Worm (Caenorhabditis elegans) whole organism, L3 larva: ENCODE data around the gene Y17D7B.4.

Experiments
- ZK546.5 ChIP-seq: sonication (generic microtip); optimal IDR thresholded peaks from 2 replicates; lab custom pipeline; 2017; ENCODE audit warnings: missing biosample characterization, missing genetic modification characterization
- ceh-16 ChIP-seq: sonication (generic microtip); optimal IDR thresholded peaks from 2 replicates; lab custom pipeline; 2017; ENCODE audit warnings: missing biosample characterization, missing genetic modification characterization
- ceh-9 ChIP-seq: sonication (generic microtip); optimal IDR thresholded peaks from 2 replicates; lab custom pipeline; 2018; ENCODE audit warnings: missing biosample characterization, missing genetic modification characterization
- daf-12 ChIP-seq: fragments of 150-350 bp; optimal IDR thresholded peaks from 2 replicates; lab custom pipeline; 2014; ENCODE audit warnings: missing biosample characterization, missing genetic modification reagents, missing genetic modification characterization
- egl-27 ChIP-seq: sonication (generic microtip); optimal IDR thresholded peaks from 4 replicates; lab custom pipeline; 2017; ENCODE audit warnings: missing biosample characterization, missing genetic modification reagents, missing genetic modification characterization
- egl-5 ChIP-seq: fragments of 150-350 bp; optimal IDR thresholded peaks from 2 replicates; lab custom pipeline; 2017; ENCODE audit warnings: missing biosample characterization, missing genetic modification reagents, missing genetic modification characterization, inconsistent platforms
- elt-2 ChIP-seq: sonication (generic microtip); optimal IDR thresholded peaks from 2 replicates; lab custom pipeline; 2016; ENCODE audit warnings: missing genetic modification reagents, mild to moderate bottlenecking, missing genetic modification characterization, missing compliant biosample characterization
- elt-3 ChIP-seq, 3 experiments: fragments of 150-350 bp in 1 of 3; sonication (generic microtip) in 2 of 3; optimal IDR thresholded peaks; 2 replicates in 2 of 3; 4 replicates in 1 of 3; lab custom pipeline; 2014 to 2017; ENCODE audit warnings: missing biosample characterization in 3 of 3, missing genetic modification characterization in 3 of 3
- eor-1 ChIP-seq, 2 experiments: fragments of 150-350 bp; optimal IDR thresholded peaks; 2 replicates each; lab custom pipeline; 2014 to 2018; ENCODE audit warnings: missing biosample characterization in 2 of 2, missing genetic modification characterization in 2 of 2
- fkh-10 ChIP-seq: sonication (generic microtip); optimal IDR thresholded peaks from 2 replicates; lab custom pipeline; 2017; ENCODE audit warnings: missing biosample characterization, missing genetic modification reagents, missing genetic modification characterization
- fkh-2 ChIP-seq: fragments of 150-350 bp; optimal IDR thresholded peaks from 2 replicates; lab custom pipeline; 2014; ENCODE audit warnings: missing biosample characterization, missing genetic modification reagents, missing genetic modification characterization
- fos-1 ChIP-seq: fragments of 150-350 bp; optimal IDR thresholded peaks from 2 replicates; lab custom pipeline; 2014; ENCODE audit warnings: missing biosample characterization, missing genetic modification characterization
- hmg-11 ChIP-seq: sonication (generic microtip); optimal IDR thresholded peaks from 2 replicates; lab custom pipeline; 2016; ENCODE audit warnings: missing genetic modification characterization, missing compliant biosample characterization
- jun-1 ChIP-seq: fragments of 150-350 bp; optimal IDR thresholded peaks from 2 replicates; lab custom pipeline; 2014; ENCODE audit warnings: missing biosample characterization, missing genetic modification reagents, missing genetic modification characterization
- lin-15B ChIP-seq: fragments of 150-350 bp; optimal IDR thresholded peaks from 2 replicates; lab custom pipeline; 2014; ENCODE audit warnings: missing biosample characterization, missing genetic modification characterization
- mdl-1 ChIP-seq: fragments of 150-350 bp; optimal IDR thresholded peaks from 2 replicates; lab custom pipeline; 2014; ENCODE audit warnings: missing biosample characterization, missing genetic modification characterization
- mml-1 ChIP-seq: fragments of 150-350 bp; sonication (generic microtip); optimal IDR thresholded peaks from 3 replicates; lab custom pipeline; 2014; ENCODE audit warnings: missing biosample characterization, missing genetic modification characterization
- nfya-1 ChIP-seq: sonication (generic microtip); optimal IDR thresholded peaks from 2 replicates; lab custom pipeline; 2017; ENCODE audit warnings: missing genetic modification characterization, mild to moderate bottlenecking, missing compliant biosample characterization, antibody characterized with exemption, moderate library complexity; ENCODE audit not compliant: insufficient read depth
- nhr-11 ChIP-seq: fragments of 150-350 bp; optimal IDR thresholded peaks from 2 replicates; lab custom pipeline; 2014; ENCODE audit warnings: missing biosample characterization, missing genetic modification characterization
- nhr-23 ChIP-seq: fragments of 150-350 bp; optimal IDR thresholded peaks from 2 replicates; lab custom pipeline; 2014; ENCODE audit warnings: missing biosample characterization, missing genetic modification reagents, missing genetic modification characterization
- nhr-28 ChIP-seq: fragments of 150-350 bp; optimal IDR thresholded peaks from 2 replicates; lab custom pipeline; 2014; ENCODE audit warnings: missing biosample characterization, missing genetic modification characterization
- nhr-43 ChIP-seq: sonication (generic microtip); optimal IDR thresholded peaks from 2 replicates; lab custom pipeline; 2016; ENCODE audit warnings: mild to moderate bottlenecking, missing genetic modification characterization, missing compliant biosample characterization; ENCODE audit not compliant: poor library complexity, severe bottlenecking
- nhr-76 ChIP-seq: fragments of 150-350 bp; sonication (generic microtip); optimal IDR thresholded peaks from 5 replicates; lab custom pipeline; 2014; ENCODE audit warnings: missing biosample characterization, missing genetic modification characterization
- nhr-77 ChIP-seq: fragments of 150-350 bp; optimal IDR thresholded peaks from 2 replicates; lab custom pipeline; 2014; ENCODE audit warnings: missing biosample characterization, missing genetic modification characterization
- pha-4 ChIP-seq: fragments of 150-350 bp; optimal IDR thresholded peaks from 2 replicates; lab custom pipeline; 2014; ENCODE audit warnings: missing biosample characterization, missing genetic modification reagents, missing genetic modification characterization
- pqm-1 ChIP-seq: fragments of 150-350 bp; optimal IDR thresholded peaks from 2 replicates; lab custom pipeline; 2017; ENCODE audit warnings: missing biosample characterization, missing genetic modification characterization, inconsistent platforms
- sea-2 ChIP-seq: fragments of 150-350 bp; sonication (generic microtip); optimal IDR thresholded peaks from 4 replicates; lab custom pipeline; 2014; ENCODE audit warnings: missing biosample characterization, missing genetic modification reagents, missing genetic modification characterization
- snpc-4 ChIP-seq: fragments of 150-350 bp; optimal IDR thresholded peaks from 2 replicates; lab custom pipeline; 2014; ENCODE audit warnings: missing biosample characterization, missing genetic modification characterization
- tbx-2 ChIP-seq: sonication (generic microtip); optimal IDR thresholded peaks from 2 replicates; lab custom pipeline; 2016; ENCODE audit warnings: mild to moderate bottlenecking, missing genetic modification characterization, missing compliant biosample characterization
- unc-39 ChIP-seq: sonication (generic microtip); optimal IDR thresholded peaks from 4 replicates; lab custom pipeline; 2017; ENCODE audit warnings: missing biosample characterization, missing genetic modification characterization
- unc-62 ChIP-seq: fragments of 150-350 bp; sonication (generic microtip); optimal IDR thresholded peaks from 4 replicates; lab custom pipeline; 2014; ENCODE audit warnings: missing biosample characterization, missing genetic modification reagents, missing genetic modification characterization

Y17D7B.4 gene

ce11 chrV:18806409-18806808 lies 29.9 kb upstream of the Y17D7B.4 start, which contains the start of gene sri-10:
Gene sri-10, minus strand, starts transcription at chrV:18806509.
- TF ChIP-seq eor-1 (tag; optimal IDR thresholded peaks at IDR 0.05; lab: Kevin White, UChicago) = no peak
- no peak for TF ChIP-seq snpc-4 (tag; lab: Kevin White, UChicago)
- no peak for TF ChIP-seq nhr-11 (tag; lab: Kevin White, UChicago)
- TF ChIP-seq ceh-9 (tag; lab: Kevin White, UChicago) = no peak
- no peak for TF ChIP-seq egl-27 (tag; lab: Kevin White, UChicago)
- TF ChIP-seq unc-39 (tag; lab: Kevin White, UChicago) = no peak

ce11 chrV:18803260-18803659 lies 26.8 kb upstream of the Y17D7B.4 start, which contains the start of gene C54E10.10:
Gene C54E10.10, minus strand, starts transcription at chrV:18803360.
- TF ChIP-seq tbx-2 (tag; lab: Kevin White, UChicago) (no peak), nhr-11 (tag; lab: Kevin White, UChicago) (no peak), nhr-28 (tag; lab: Kevin White, UChicago) (no peak), nhr-77 (tag; lab: Kevin White, UChicago) (no peak), mdl-1 (tag; lab: Kevin White, UChicago) (no peak), jun-1 (tag; lab: Kevin White, UChicago) (no peak), sea-2 (no peak), nhr-23 (tag; lab: Kevin White, UChicago) (no peak), egl-5 (no peak), elt-3 (tag; optimal IDR thresholded peaks at IDR 0.05; lab: Kevin White, UChicago) (no peak), pha-4 (tag; lab: Kevin White, UChicago) (no peak), ZK546.5 (tag; lab: Kevin White, UChicago) (no peak), nfya-1 (tag; lab: Kevin White, UChicago) (no peak), unc-62 (GFP tag; lab: Kevin White, UChicago) (no peak), hmg-11 (tag; lab: Kevin White, UChicago) (no peak), fkh-10 (GFP tag; lab: Kevin White, UChicago) (no peak), elt-2 (tag; lab: Kevin White, UChicago) (no peak), mml-1 (tag; lab: Kevin White, UChicago) (no peak)

- TF ChIP-seq elt-3 (tag; optimal IDR thresholded peaks at IDR 0.05; lab: Kevin White, UChicago) (no peak), fkh-2 (tag; lab: Kevin White, UChicago) (no peak), nhr-43 (tag; lab: Kevin White, UChicago) (no peak), fos-1 (tag; lab: Kevin White, UChicago) (no peak), pqm-1 (tag; lab: Kevin White, UChicago) (no peak), pha-4 (tag; lab: Kevin White, UChicago) (no peak), mml-1 (tag; lab: Kevin White, UChicago) (no peak)
- TF ChIP-seq, all 47 proteins: peak for 0
These were observed 25.6 kb upstream of the Y17D7B.4 start, which contains the start of gene C54E10.11 for ce11 chrV:18802077-18802476. Gene C54E10.11, minus strand, starts transcription at chrV:18802177.

- peak; percentile 80 for TF ChIP-seq pha-4 (tag; lab: Kevin White, UChicago)
- TF ChIP-seq ceh-16 (tag; lab: Kevin White, UChicago) = no peak
- TF ChIP-seq nhr-76 (tag; lab: Kevin White, UChicago) = no peak
These were observed 24.3 kb upstream of the Y17D7B.4 start, which contains the start of gene nhr-170 for ce11 chrV:18800811-18801210. Gene nhr-170, minus strand, starts transcription at chrV:18800826.

ce11 chrV:18790658-18791057 lies 14.2 kb upstream of the Y17D7B.4 start, which contains the start of gene nhr-231:
Gene nhr-231, plus strand, starts transcription at chrV:18790958.
- TF ChIP-seq fkh-2 (tag; lab: Kevin White, UChicago) (no peak), pha-4 (tag; lab: Kevin White, UChicago) (peak; percentile 29)

ce11 chrV:18787417-18787918 lies 11.0 kb upstream of the Y17D7B.4 start, which contains the start of gene Y17D7B.2:
Gene Y17D7B.2, plus strand, starts transcription at chrV:18787739.
- TF ChIP-seq elt-2 (tag; lab: Kevin White, UChicago) (peak; percentile 0), lin-15B (tag; lab: Kevin White, UChicago) (no peak), jun-1 (tag; lab: Kevin White, UChicago) (no peak), egl-5 (no peak), daf-12 (tag; lab: Kevin White, UChicago) (no peak), unc-62 (GFP tag; lab: Kevin White, UChicago) (no peak), nhr-28 (tag; lab: Kevin White, UChicago) (no peak), fkh-2 (tag; lab: Kevin White, UChicago) (no peak)
